Worm (Caenorhabditis elegans) whole organism, dauer: ENCODE measurements around the gene ints-2.
"Not testable (repeated sequence)": the region's sequence is repeated elsewhere in the genome, so short reads cannot be mapped to it uniquely, and the experiment has no call there.

ENCODE experiments used
- unc-62 ChIP-seq: sonication (generic microtip); optimal IDR thresholded peaks from 2 replicates; lab custom pipeline; 2017; ENCODE audit warnings: missing biosample characterization, missing genetic modification reagents, missing genetic modification characterization

The ints-2 gene

DNA sequence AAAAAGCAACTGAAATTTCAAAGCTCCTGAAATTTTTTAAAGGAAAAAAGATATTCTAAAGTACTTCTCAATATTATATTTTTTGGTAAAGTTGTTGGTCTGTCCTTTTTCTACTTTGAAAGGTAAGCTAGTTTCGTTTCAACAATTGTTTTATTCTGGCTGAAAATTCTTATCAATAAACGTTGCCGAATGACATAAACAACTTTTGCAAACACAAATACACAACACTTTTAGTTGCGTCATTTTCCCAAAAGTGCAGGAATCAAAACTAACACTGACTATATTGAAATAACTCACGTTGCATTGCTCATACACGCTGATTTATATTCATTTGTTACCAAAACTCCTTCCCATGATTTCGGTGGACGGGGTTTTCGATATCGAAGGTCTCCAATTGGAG, 19.7 kb upstream of the ints-2 start:
- no peak for TF ChIP-seq unc-62 (GFP tag; lab: Kevin White, UChicago)

ce11 chrV:14166630-14167029, 18.9 kb upstream of the ints-2 start, which contains the start of gene cest-1.1:
Gene cest-1.1 (minus strand): TSS chrV:14166730.
- TF ChIP-seq unc-62 (GFP tag; lab: Kevin White, UChicago), result no peak

ce11 chrV:14167629-14168028, 17.9 kb upstream of the ints-2 start, which contains the start of gene ocam-1:
Gene ocam-1 (minus strand): TSS chrV:14167729.
- no peak for TF ChIP-seq unc-62 (GFP tag; lab: Kevin White, UChicago)

- no peak for TF ChIP-seq unc-62 (GFP tag; lab: Kevin White, UChicago)
These were observed 14.2 kb upstream of the ints-2 start, which contains the start of gene cest-2.1 for ce11 chrV:14171284-14171683. Gene cest-2.1 (minus strand): TSS chrV:14171481.

DNA sequence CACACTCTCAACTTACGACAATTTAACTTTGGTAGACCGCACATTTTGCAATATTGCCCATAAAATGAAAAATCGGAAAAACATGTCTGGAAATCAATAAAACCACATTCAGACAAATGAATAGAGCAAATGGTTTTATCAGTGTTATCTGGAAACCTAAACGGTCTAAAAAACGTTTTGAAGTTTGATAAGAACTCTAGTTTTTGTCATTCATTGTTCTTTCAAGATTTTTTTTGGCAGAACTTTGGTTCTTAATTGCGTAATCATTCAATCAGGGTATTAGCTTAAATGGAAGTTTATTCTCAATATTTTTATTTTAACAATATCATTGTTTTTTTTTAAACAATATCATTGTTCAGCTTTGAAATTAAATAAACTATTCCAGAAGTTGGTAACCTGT, 10.3 kb upstream of the ints-2 start, which contains the start of gene cest-2.2:
TSS of gene cest-2.2 (minus strand) at position 140 of the 400 bp plus-strand sequence.
- no peak for TF ChIP-seq unc-62 (GFP tag; lab: Kevin White, UChicago)

DNA sequence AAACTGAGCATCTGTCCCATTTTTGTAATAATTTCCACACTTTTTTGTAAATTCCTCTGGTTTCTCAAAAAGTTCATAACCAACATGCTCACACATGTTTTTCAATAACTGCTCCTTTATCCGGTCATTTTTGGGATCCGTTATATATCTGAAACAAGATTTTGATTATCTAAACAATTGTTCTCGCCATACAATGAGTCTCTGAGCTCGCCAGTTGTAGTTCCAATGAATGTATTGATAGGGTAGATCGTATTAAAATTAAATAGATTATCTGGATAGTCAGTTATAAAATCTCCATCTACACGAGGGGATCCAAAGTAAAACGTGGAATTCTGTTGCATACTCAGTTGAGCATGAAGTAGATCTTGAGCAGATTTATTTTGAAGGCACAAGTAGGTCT, 8.9 kb upstream of the ints-2 start:
- TF ChIP-seq unc-62 (GFP tag; lab: Kevin White, UChicago), result no peak

DNA sequence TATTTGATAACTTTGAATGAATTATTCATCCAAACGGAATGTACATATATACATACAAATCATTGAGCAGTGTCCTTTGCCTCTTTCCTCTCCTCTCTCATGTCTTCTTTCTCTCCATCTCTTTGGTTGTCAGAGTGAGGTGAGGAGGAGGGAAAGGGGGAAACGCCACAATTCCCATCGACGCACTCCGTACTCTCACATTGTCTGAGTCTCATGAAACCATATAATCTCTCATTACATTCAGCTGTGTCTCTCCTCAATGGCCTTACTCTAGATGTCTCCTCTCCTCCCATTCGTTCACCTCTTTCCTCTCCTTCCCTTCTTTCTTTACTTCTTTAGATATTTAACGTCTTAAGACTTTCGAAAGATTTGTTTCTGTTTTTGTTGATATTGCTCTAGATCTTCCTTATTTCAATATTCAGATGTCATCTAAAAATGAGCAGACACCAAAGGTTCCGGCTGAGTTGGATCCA, 7.8 kb upstream of the ints-2 start, which contains the start of gene ceh-74:
TSS of gene ceh-74 (plus strand) at position 423 of the 473 bp plus-strand sequence.
- TF ChIP-seq unc-62 (GFP tag; lab: Kevin White, UChicago), result no peak

ce11 chrV:14179947-14180346, 5.5 kb upstream of the ints-2 start, which contains the start of gene ZC376.8:
Gene ZC376.8 (plus strand): TSS chrV:14180247.
- TF ChIP-seq unc-62 (GFP tag; lab: Kevin White, UChicago), result no peak

ce11 chrV:14182860-14183259, 2.6 kb upstream of the ints-2 start, which contains the start of gene cest-2.3:
Gene cest-2.3 (minus strand): TSS chrV:14182960.
- no peak for TF ChIP-seq unc-62 (GFP tag; lab: Kevin White, UChicago)

DNA sequence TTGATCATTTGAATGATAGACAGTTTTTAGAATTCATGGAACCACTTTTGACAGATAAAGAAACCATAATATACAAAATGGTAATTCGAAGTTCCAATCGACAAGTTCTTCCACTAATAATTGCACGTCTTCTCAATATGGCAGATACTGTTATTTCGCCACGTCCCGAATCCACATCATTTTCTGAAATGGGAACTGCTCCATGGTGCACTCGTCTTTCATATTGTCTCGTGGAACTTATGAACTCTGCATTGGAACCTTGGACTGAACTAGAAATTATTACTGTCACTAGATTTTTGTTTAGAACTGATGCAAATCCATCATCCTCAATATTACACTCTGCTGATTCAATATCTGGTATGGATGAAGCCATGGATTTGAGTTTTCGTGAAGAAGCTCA, 1.6 kb downstream of the ints-2 start:
- TF ChIP-seq unc-62 (GFP tag; lab: Kevin White, UChicago), result no peak

DNA sequence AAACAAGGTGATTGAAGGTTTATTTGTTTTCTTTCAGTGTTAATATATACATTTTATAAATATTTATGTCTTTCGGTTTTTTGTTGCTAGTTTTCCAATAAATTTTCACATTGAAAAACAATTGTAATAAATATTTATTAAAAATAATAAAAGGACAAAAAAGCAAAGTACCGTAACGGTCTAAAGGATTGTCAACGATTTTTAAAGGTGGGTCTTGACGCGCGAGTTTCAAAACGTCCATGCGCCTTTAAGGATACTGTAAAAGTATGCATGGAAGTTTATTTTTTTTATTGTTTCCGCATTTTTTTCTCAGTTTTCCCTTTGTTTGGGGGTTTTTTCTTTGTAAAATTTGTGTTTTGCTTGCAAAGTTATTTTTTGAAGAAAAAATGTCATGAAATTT, 7.4 kb downstream of the ints-2 start:
- TF ChIP-seq unc-62 (GFP tag; lab: Kevin White, UChicago), result no peak

DNA sequence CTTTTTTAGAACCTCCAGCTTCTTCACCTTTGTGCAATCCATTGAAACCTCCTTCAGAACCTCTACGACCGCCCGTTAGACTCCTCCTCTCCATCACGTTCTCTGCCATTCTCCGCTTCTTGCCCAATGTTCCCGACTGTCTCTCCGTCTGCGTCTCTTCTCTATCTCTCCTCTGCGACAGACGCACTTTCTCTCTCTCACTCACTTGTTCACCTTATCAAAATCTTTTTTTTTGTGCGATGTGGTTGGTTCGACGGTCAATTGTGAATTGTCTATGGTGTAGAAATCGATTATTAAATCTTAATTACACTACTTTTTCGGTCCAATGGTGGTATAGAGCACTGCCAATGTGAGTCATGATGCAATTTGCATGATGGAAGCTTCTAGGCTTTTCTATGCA, 8.0 kb downstream of the ints-2 start, which contains the start of gene atfs-1:
TSS of gene atfs-1 (plus strand) at position 213 of the 400 bp plus-strand sequence.
- TF ChIP-seq unc-62 (GFP tag; lab: Kevin White, UChicago), result no peak

DNA sequence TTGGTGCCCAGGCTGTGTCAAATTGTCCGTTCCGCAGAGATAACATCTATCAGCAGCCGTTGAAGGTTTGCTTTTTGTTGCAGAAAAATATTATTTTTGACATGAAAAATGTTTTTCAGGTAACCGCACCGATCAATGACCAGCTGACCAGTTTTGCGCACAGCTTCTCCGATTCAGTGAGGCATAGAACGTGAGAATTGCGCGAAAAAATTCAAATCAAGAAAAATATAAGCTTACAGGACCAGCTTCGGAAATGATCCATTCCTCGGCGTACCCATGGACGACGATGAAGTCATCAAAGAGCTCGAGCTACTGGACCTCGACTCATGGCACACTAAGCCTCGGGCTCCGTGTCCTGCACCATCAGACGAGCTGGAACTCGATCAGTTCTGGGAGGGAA, 9.0 kb downstream of the ints-2 start:
- no peak for TF ChIP-seq unc-62 (GFP tag; lab: Kevin White, UChicago)

DNA sequence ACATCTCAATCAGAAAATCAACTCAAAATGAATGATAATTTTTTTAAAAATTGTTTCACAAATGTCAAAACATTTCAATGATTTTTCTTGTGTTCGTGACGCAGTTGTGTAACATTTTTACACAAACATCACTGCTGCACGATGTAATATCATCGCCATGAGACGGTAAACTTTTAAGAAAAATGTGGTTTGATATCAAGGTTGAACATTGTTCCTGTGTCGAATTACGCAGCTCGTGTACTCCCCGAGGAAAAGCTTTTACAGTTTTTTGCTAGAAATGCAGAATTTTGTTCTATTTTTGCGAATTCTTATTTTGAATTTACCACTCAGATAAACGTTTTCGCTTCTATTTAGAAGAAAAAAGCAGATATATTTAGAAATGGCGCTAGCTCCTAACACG, 12.2 kb downstream of the ints-2 start:
- TF ChIP-seq unc-62 (GFP tag; lab: Kevin White, UChicago), result no peak

DNA sequence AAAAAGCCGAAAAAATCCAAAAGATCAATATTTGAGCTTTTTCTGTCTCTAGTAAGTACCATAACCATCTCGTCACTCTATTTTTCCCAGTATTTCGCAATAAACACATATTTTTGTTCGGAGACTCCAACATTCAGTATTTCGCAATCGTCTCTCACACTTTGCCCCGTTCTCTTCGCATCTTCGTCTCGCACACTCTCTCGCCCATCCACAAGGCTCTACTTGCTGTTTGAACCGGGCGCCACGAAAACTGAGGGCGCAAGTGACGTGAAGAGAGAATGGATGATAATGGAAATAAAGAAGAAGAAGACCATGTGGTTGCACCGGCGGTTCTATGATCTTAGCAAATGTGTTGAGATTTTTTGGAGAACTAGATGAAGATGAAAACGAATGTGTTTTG, 14.6 kb downstream of the ints-2 start:
- no peak for TF ChIP-seq unc-62 (GFP tag; lab: Kevin White, UChicago)

- TF ChIP-seq unc-62 (GFP tag; lab: Kevin White, UChicago), result not testable (repeated sequence)
These were observed 19.7 kb downstream of the ints-2 start, which contains the start of gene T16A9.3 for ce11 chrV:14205214-14205613. Gene T16A9.3 (plus strand): TSS chrV:14205514.

ce11 chrV:14210743-14211142, 25.3 kb downstream of the ints-2 start, which contains the start of gene str-230:
Gene str-230 (minus strand): TSS chrV:14210843.
- no peak for TF ChIP-seq unc-62 (GFP tag; lab: Kevin White, UChicago)
